Worm (Caenorhabditis elegans) whole organism, L4/young adult: Measurements from ENCODE around the gene H04D03.2.
A peak's percentile ranks its signal among the peaks of the same experiment; 100 is the strongest.

Source experiments
- W03F9.2 ChIP-seq: fragments of 150-350 bp; optimal IDR thresholded peaks from 2 replicates; lab custom pipeline; 2014; ENCODE audit warnings: missing biosample characterization, missing genetic modification characterization
- dao-5 ChIP-seq: sonication (generic microtip); optimal IDR thresholded peaks from 2 replicates; lab custom pipeline; 2016; ENCODE audit warnings: missing genotype, missing genetic modification characterization, moderate library complexity, missing compliant biosample characterization

ce11 chrIII:10469574-10470055 lies 27.4 kb upstream of the H04D03.2 start, which contains the start of gene D2045.5:
- TF ChIP-seq dao-5 (no peak), W03F9.2 (peak; percentile 2)
